Fruit fly (Drosophila melanogaster) whole organism, embryonic: ENCODE measurements around the gene Sfp33A2.

Source experiments
- Adf1 ChIP-seq: fragments of 200-800 bp; sonication (Bioruptor generic); IDR thresholded peaks from 2 replicates; pipeline ENCODE4 v1.3.6; 2022; ENCODE audit warnings: missing biosample characterization, missing genetic modification characterization
- Antp ChIP-seq: fragments of 200-800 bp; sonication (Bioruptor generic); optimal IDR thresholded peaks from 3 replicates; lab custom pipeline; 2016; ENCODE audit warnings: missing biosample characterization, missing genetic modification characterization
- Awh ChIP-seq: fragments of 200-800 bp; sonication (Bioruptor generic); IDR thresholded peaks from 2 replicates; pipeline ENCODE4, ENCODE4 v1.3.6; 2022; ENCODE audit warnings: missing biosample characterization, missing genetic modification characterization
- B-H2 ChIP-seq: fragments of 200-800 bp; sonication (Bioruptor generic); optimal IDR thresholded peaks from 2 replicates; lab custom pipeline; 2018; ENCODE audit warnings: missing biosample characterization, mild to moderate bottlenecking, missing genetic modification characterization
- CG10147 ChIP-seq: fragments of 200-800 bp; sonication (Bioruptor generic); optimal IDR thresholded peaks from 2 replicates; lab custom pipeline; 2019; ENCODE audit warnings: missing biosample characterization, mild to moderate bottlenecking, missing genetic modification characterization, moderate library complexity
- CG12236 ChIP-seq: fragments of 200-800 bp; sonication (Bioruptor generic); optimal IDR thresholded peaks from 2 replicates; lab custom pipeline; 2016; ENCODE audit warnings: missing biosample characterization, missing genetic modification characterization
- CG12299 ChIP-seq: fragments of 200-800 bp; sonication (Bioruptor generic); optimal IDR thresholded peaks from 2 replicates; lab custom pipeline; 2018; ENCODE audit warnings: missing biosample characterization, mild to moderate bottlenecking, missing genetic modification characterization
- CG13287 ChIP-seq: fragments of 200-800 bp; sonication (Bioruptor generic); IDR thresholded peaks from 2 replicates; pipeline ENCODE4 v1.3.6; 2022; ENCODE audit warnings: missing biosample characterization, missing genetic modification characterization; ENCODE audit not compliant: partially characterized antibody
- CG13894 ChIP-seq: fragments of 200-800 bp; sonication (Bioruptor generic); optimal IDR thresholded peaks from 3 replicates; lab custom pipeline; 2018; ENCODE audit warnings: missing biosample characterization, mild to moderate bottlenecking, missing genetic modification characterization, moderate library complexity
- CG2129 ChIP-seq: fragments of 200-800 bp; sonication (Bioruptor generic); IDR thresholded peaks from 2 replicates; pipeline ENCODE4 v1.3.6; 2022; ENCODE audit warnings: missing biosample characterization, missing genetic modification characterization; ENCODE audit not compliant: partially characterized antibody
- CG2199 ChIP-seq: fragments of 200-800 bp; sonication (Bioruptor generic); IDR thresholded peaks from 3 replicates; pipeline ENCODE4 v1.3.6; 2022; ENCODE audit warnings: missing biosample characterization, missing genetic modification characterization
- CG3065 ChIP-seq: fragments of 200-800 bp; sonication (Bioruptor generic); optimal IDR thresholded peaks from 2 replicates; lab custom pipeline; 2016; ENCODE audit warnings: missing biosample characterization, missing genetic modification characterization
- CG32772 ChIP-seq: fragments of 200-800 bp; sonication (Bioruptor generic); IDR thresholded peaks from 2 replicates; pipeline ENCODE4 v1.3.6; 2022; ENCODE audit warnings: missing biosample characterization, missing genetic modification characterization
- CG34422 ChIP-seq: fragments of 200-800 bp; sonication (Bioruptor generic); IDR thresholded peaks from 3 replicates; pipeline ENCODE4 v1.3.6; 2022; ENCODE audit warnings: missing biosample characterization, missing genetic modification characterization
- CG3838 ChIP-seq: fragments of 200-800 bp; sonication (Bioruptor generic); optimal IDR thresholded peaks from 3 replicates; lab custom pipeline; 2016; ENCODE audit warnings: missing biosample characterization, missing genetic modification characterization
- CG3995 ChIP-seq: fragments of 200-800 bp; sonication (Bioruptor generic); optimal IDR thresholded peaks from 3 replicates; lab custom pipeline; 2016; ENCODE audit warnings: missing biosample characterization, missing genetic modification characterization
- CG4730 ChIP-seq: fragments of 200-800 bp; sonication (Bioruptor generic); IDR thresholded peaks from 2 replicates; pipeline ENCODE4 v1.3.6; 2022; ENCODE audit warnings: missing biosample characterization, missing genetic modification characterization
- CG6175 ChIP-seq: fragments of 200-800 bp; sonication (Bioruptor generic); IDR thresholded peaks from 3 replicates; pipeline ENCODE4 v1.3.6; 2022; ENCODE audit warnings: missing biosample characterization, missing genetic modification characterization
- CG6683 ChIP-seq: fragments of 200-800 bp; sonication (Bioruptor generic); optimal IDR thresholded peaks from 2 replicates; lab custom pipeline; 2017; ENCODE audit warnings: missing biosample characterization, mild to moderate bottlenecking, missing genetic modification characterization, missing genetic modification reagents
- CG6813 ChIP-seq: fragments of 200-800 bp; sonication (Bioruptor generic); optimal IDR thresholded peaks from 2 replicates; lab custom pipeline; 2017; ENCODE audit warnings: missing biosample characterization, missing genetic modification characterization, mild to moderate bottlenecking, moderate library complexity, missing genetic modification reagents
- CG7839 ChIP-seq: fragments of 200-800 bp; sonication (Bioruptor generic); optimal IDR thresholded peaks from 3 replicates; lab custom pipeline; 2018; ENCODE audit warnings: missing biosample characterization, mild to moderate bottlenecking, missing genetic modification characterization, moderate library complexity
- CG9437 ChIP-seq: fragments of 200-800 bp; sonication (Bioruptor generic); optimal IDR thresholded peaks from 2 replicates; lab custom pipeline; 2018; ENCODE audit warnings: missing biosample characterization, mild to moderate bottlenecking, missing genetic modification characterization
- Deaf1 ChIP-seq: fragments of 200-800 bp; optimal IDR thresholded peaks from 3 replicates; lab custom pipeline; 2019; ENCODE audit warnings: missing biosample characterization, mild to moderate bottlenecking, missing genetic modification characterization, moderate library complexity
- Dp ChIP-seq: fragments of 200-800 bp; sonication (Bioruptor generic); optimal IDR thresholded peaks from 2 replicates; lab custom pipeline; 2018; ENCODE audit warnings: missing biosample characterization, mild to moderate bottlenecking, missing genetic modification characterization, moderate library complexity
- Drgx ChIP-seq: fragments of 200-800 bp; sonication (Bioruptor generic); IDR thresholded peaks from 2 replicates; pipeline ENCODE4 v1.3.6; 2022; ENCODE audit warnings: missing biosample characterization, missing genetic modification characterization
- Fer1 ChIP-seq: fragments of 200-800 bp; sonication (Bioruptor generic); optimal IDR thresholded peaks from 2 replicates; lab custom pipeline; 2017; ENCODE audit warnings: missing biosample characterization, mild to moderate bottlenecking, missing genetic modification characterization
- Scr ChIP-seq: fragments of 200-800 bp; sonication (Bioruptor generic); IDR thresholded peaks from 2 replicates; pipeline ENCODE4 v1.3.6; 2022; ENCODE audit warnings: missing biosample characterization, missing genetic modification characterization; ENCODE audit not compliant: partially characterized antibody
- Sox100B ChIP-seq: fragments of 200-800 bp; sonication (Bioruptor generic); optimal IDR thresholded peaks from 3 replicates; lab custom pipeline; 2018; ENCODE audit warnings: missing biosample characterization, mild to moderate bottlenecking, missing genetic modification characterization
- Sry-β ChIP-seq: fragments of 200-800 bp; sonication (Bioruptor generic); optimal IDR thresholded peaks from 2 replicates; lab custom pipeline; 2018; ENCODE audit warnings: missing biosample characterization, mild to moderate bottlenecking, missing genetic modification characterization, moderate library complexity
- ara ChIP-seq: fragments of 200-800 bp; sonication (Bioruptor generic); IDR thresholded peaks from 2 replicates; pipeline ENCODE4 v1.3.6; 2022; ENCODE audit warnings: missing biosample characterization, missing genetic modification characterization
- ci ChIP-seq: fragments of 200-800 bp; sonication (Bioruptor generic); IDR thresholded peaks from 3 replicates; pipeline ENCODE4 v1.3.6; 2022; ENCODE audit warnings: missing biosample characterization, missing genetic modification characterization
- cwo ChIP-seq: fragments of 200-800 bp; sonication (Bioruptor generic); optimal IDR thresholded peaks from 3 replicates; lab custom pipeline; 2017; ENCODE audit warnings: missing biosample characterization, missing genetic modification characterization, mild to moderate bottlenecking, moderate library complexity, missing genetic modification reagents
- dmrt99B ChIP-seq: fragments of 200-800 bp; sonication (Bioruptor generic); optimal IDR thresholded peaks from 2 replicates; lab custom pipeline; 2018; ENCODE audit warnings: missing biosample characterization, mild to moderate bottlenecking, missing genetic modification characterization, moderate library complexity
- dpn ChIP-seq, 2 experiments: fragments of 200-800 bp; sonication (Bioruptor generic); optimal IDR thresholded peaks; 3 replicates each; lab custom pipeline; 2016; ENCODE audit warnings: missing biosample characterization in 2 of 2, missing genetic modification characterization in 2 of 2
- ewg ChIP-seq: fragments of 200-800 bp; sonication (Bioruptor generic); optimal IDR thresholded peaks from 3 replicates; lab custom pipeline; 2017; ENCODE audit warnings: mild to moderate bottlenecking, missing biosample characterization, missing genetic modification reagents, missing genetic modification characterization
- exex ChIP-seq: fragments of 200-800 bp; sonication (Bioruptor generic); optimal IDR thresholded peaks from 4 replicates; lab custom pipeline; 2018; ENCODE audit warnings: missing biosample characterization, mild to moderate bottlenecking, missing genetic modification characterization, moderate library complexity
- hbn ChIP-seq: fragments of 200-800 bp; sonication (Bioruptor generic); IDR thresholded peaks from 2 replicates; pipeline ENCODE4 v1.3.6; 2022; ENCODE audit warnings: missing biosample characterization, missing genetic modification characterization; ENCODE audit not compliant: partially characterized antibody
- mirr ChIP-seq: fragments of 200-800 bp; sonication (Bioruptor generic); optimal IDR thresholded peaks from 3 replicates; lab custom pipeline; 2018; ENCODE audit warnings: missing biosample characterization, mild to moderate bottlenecking, missing genetic modification characterization
- nerfin-1 ChIP-seq: fragments of 200-800 bp; sonication (Bioruptor generic); optimal IDR thresholded peaks from 3 replicates; lab custom pipeline; 2019; ENCODE audit warnings: missing biosample characterization, mild to moderate bottlenecking, missing genetic modification characterization, moderate library complexity
- psq ChIP-seq: fragments of 200-800 bp; sonication (Bioruptor generic); optimal IDR thresholded peaks from 2 replicates; lab custom pipeline; 2017; ENCODE audit warnings: missing biosample characterization, missing genetic modification characterization
- scrt ChIP-seq: fragments of 200-800 bp; sonication (Bioruptor generic); optimal IDR thresholded peaks from 2 replicates; lab custom pipeline; 2018; ENCODE audit warnings: missing biosample characterization, mild to moderate bottlenecking, missing genetic modification characterization, moderate library complexity
- slbo ChIP-seq: fragments of 200-800 bp; sonication (Bioruptor generic); IDR thresholded peaks from 2 replicates; pipeline ENCODE4 v1.3.6; 2022; ENCODE audit warnings: missing biosample characterization, missing genetic modification characterization
- unpg ChIP-seq: fragments of 200-800 bp; sonication (Bioruptor generic); optimal IDR thresholded peaks from 3 replicates; lab custom pipeline; 2018; ENCODE audit warnings: missing biosample characterization, mild to moderate bottlenecking, missing genetic modification characterization, moderate library complexity
- wdn ChIP-seq: fragments of 200-800 bp; sonication (Bioruptor generic); IDR thresholded peaks from 2 replicates; pipeline ENCODE4 v1.3.6; 2022; ENCODE audit warnings: missing biosample characterization, missing genetic modification characterization
- z ChIP-seq: fragments of 200-800 bp; sonication (Bioruptor generic); IDR thresholded peaks from 3 replicates; pipeline ENCODE4 v1.3.6; 2022; ENCODE audit warnings: missing biosample characterization, missing genetic modification characterization
- zen2 ChIP-seq: fragments of 200-800 bp; sonication (Bioruptor generic); IDR thresholded peaks from 3 replicates; pipeline ENCODE4 v1.3.6; 2022; ENCODE audit warnings: missing biosample characterization, missing genetic modification characterization; ENCODE audit not compliant: partially characterized antibody

Gene Sfp33A2

dm6 chr2L:11806701-11807674 is 30.5 kb upstream of the Sfp33A2 start (continued):
- TF ChIP-seq CG2129 (GFP tag; lab: Robert Waterston, UW) (no peak), CG3065 (no peak), CG13287 (GFP tag; lab: Robert Waterston, UW) (peak; percentile 23; the same call in 1 of the 2 replicates), nerfin-1 (tag; lab: Kevin White, UChicago) (peak; percentile 39), Fer1 (GFP tag; lab: Kevin White, UChicago) (peak; percentile 46), CG32772 (GFP tag; lab: Robert Waterston, UW) (peak; percentile 52), CG3838 (GFP tag; lab: Kevin White, UChicago) (no peak), hbn (GFP tag; lab: Robert Waterston, UW) (peak; percentile 45; the same call in 1 of the 2 replicates), CG2199 (GFP tag; lab: Robert Waterston, UW) (peak; percentile 72; the same call in 2 of the 3 replicates), Adf1 (GFP tag; lab: Robert Waterston, UW) (peak; percentile 81), CG7839 (peak; percentile 2), psq (GFP tag; lab: Kevin White, UChicago) (peak; percentile 98), CG12299 (tag; lab: Kevin White, UChicago) (peak; percentile 30), mirr (GFP tag; lab: Kevin White, UChicago) (peak; percentile 78), zen2 (GFP tag; lab: Robert Waterston, UW) (peak; percentile 50; the same call in 2 of the 3 replicates), slbo (GFP tag; lab: Robert Waterston, UW) (no peak), dpn (GFP tag; optimal IDR thresholded peaks at IDR 0.05; lab: Kevin White, UChicago) (peak in 1 of 2 experiments; percentile 7), ewg (GFP tag; lab: Kevin White, UChicago) (no peak), Drgx (GFP tag; lab: Robert Waterston, UW) (peak; percentile 87), Antp (peak; percentile 3), CG4730 (GFP tag; lab: Robert Waterston, UW) (no peak), CG13894 (tag; lab: Kevin White, UChicago) (peak; percentile 68), CG9437 (peak; percentile 82), Scr (GFP tag; lab: Robert Waterston, UW) (peak; percentile 17), z (GFP tag; lab: Robert Waterston, UW) (peak; percentile 60; the same call in 2 of the 3 replicates), dmrt99B (tag; lab: Kevin White, UChicago) (no peak), Sox100B (GFP tag; lab: Kevin White, UChicago) (no peak), scrt (GFP tag; lab: Kevin White, UChicago) (peak; percentile 22), exex (peak; percentile 25), CG3995 (GFP tag; lab: Kevin White, UChicago) (no peak), CG34422 (GFP tag; lab: Robert Waterston, UW) (peak; percentile 13; the same call in 1 of the 3 replicates), CG6813 (GFP tag; lab: Kevin White, UChicago) (peak; percentile 16), CG12236 (GFP tag; lab: Kevin White, UChicago) (peak; percentile 6), Dp (GFP tag; lab: Kevin White, UChicago) (no peak), ara (GFP tag; lab: Robert Waterston, UW) (0 out of 2 replicates have a peak, but pooled peaks have one; percentile 7), CG10147 (no peak), B-H2 (GFP tag; lab: Kevin White, UChicago) (peak; percentile 25), CG6683 (GFP tag; lab: Kevin White, UChicago) (no peak), Deaf1 (tag; lab: Kevin White, UChicago) (peak; percentile 93), wdn (GFP tag; lab: Robert Waterston, UW) (0 out of 2 replicates have a peak, but pooled peaks have one; percentile 8), Awh (GFP tag; lab: Robert Waterston, UW) (0 out of 2 replicates have a peak, but pooled peaks have one; percentile 15), cwo (no peak), CG6175 (0 out of 3 replicates have a peak, but pooled peaks have one; percentile 34), Sry-β (GFP tag; lab: Kevin White, UChicago) (peak; percentile 50), unpg (no peak), ci (GFP tag; lab: Robert Waterston, UW) (peak; percentile 43; the same call in 1 of the 3 replicates)
